Fruit fly (Drosophila melanogaster): Measurements from ENCODE around the gene nkd.

nkd gene

DNA sequence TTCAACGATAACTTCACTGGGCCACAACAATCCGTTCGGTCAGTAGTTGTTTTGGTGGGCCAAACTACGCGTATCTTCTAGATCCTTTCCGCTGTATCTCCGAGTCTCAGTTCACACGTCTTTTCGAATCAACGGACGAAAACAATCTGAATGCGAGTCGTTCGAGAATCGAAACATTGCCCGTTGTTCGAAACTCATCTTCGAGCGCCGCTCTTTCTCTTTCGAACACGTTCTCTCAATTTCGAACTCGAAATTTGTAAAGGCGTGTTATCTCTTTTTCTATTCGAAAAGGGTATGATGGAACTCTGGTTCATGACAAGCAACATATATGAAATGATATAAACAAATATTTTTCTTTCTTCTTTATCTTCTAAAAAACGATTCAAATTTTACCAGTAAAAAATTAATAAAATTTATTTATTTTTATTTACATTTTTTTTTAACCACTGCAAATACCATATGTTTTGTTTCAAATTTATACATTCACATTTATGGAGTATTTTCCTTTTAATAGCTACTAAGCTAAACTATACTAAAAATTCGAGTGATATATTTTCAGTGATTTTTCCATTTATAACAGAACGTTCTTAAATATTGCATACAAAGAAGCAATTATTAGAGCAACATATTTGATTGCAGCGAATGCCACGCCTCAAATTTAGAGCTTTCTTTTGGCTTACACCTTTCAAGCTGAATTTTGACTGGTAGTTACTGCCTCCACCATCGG, at the start of gene nkd (continued):
- TF ChIP-seq Bteb2 (GFP tag; optimal IDR thresholded peaks at IDR 0.05) (peak; percentile 65), MTF-1 (GFP tag; optimal IDR thresholded peaks at IDR 0.05; ENCODE audit: borderline replicate concordance) (no peak), trh (GFP tag; optimal IDR thresholded peaks at IDR 0.05) (peak; percentile 57), gro (GFP tag; optimal IDR thresholded peaks at IDR 0.05) (peak; percentile 86), hth (optimal IDR thresholded peaks at IDR 0.05) (no peak), fd64A (GFP tag; optimal IDR thresholded peaks at IDR 0.05) (peak; percentile 27), Hr78 (GFP tag; optimal IDR thresholded peaks at IDR 0.05) (peak in 1 of 2 experiments; percentile 76), pzg (GFP tag; optimal IDR thresholded peaks at IDR 0.05) (no peak), gem (tag; optimal IDR thresholded peaks at IDR 0.05) (peak; percentile 96), CG30403 (GFP tag; optimal IDR thresholded peaks at IDR 0.05) (peak; percentile 84), fd3F (GFP tag; optimal IDR thresholded peaks at IDR 0.05) (peak; percentile 87), CG1529 (GFP tag; optimal IDR thresholded peaks at IDR 0.05) (peak; percentile 29), Lim3 (GFP tag; IDR thresholded peaks at IDR 0.05) (no peak), pum (GFP tag; optimal IDR thresholded peaks at IDR 0.05) (peak; percentile 42), CG9437 (GFP tag; optimal IDR thresholded peaks at IDR 0.05) (peak; percentile 85), CG6254 (GFP tag; optimal IDR thresholded peaks at IDR 0.05) (peak; percentile 56), salm (tag; optimal IDR thresholded peaks at IDR 0.05) (peak; percentile 76), CG15269 (tag; optimal IDR thresholded peaks at IDR 0.05) (peak; percentile 95), Sin3A (optimal IDR thresholded peaks at IDR 0.05) (no peak), CG7839 (tag; optimal IDR thresholded peaks at IDR 0.05) (peak; percentile 92), bcd (GFP tag; optimal IDR thresholded peaks at IDR 0.05) (peak; percentile 76), gsb-n (tag; optimal IDR thresholded peaks at IDR 0.05) (peak; percentile 92), hbn (GFP tag; IDR thresholded peaks at IDR 0.05; ENCODE audit: partially characterized antibody) (peak; percentile 18; the same call in 1 of the 2 replicates), hb (GFP tag; IDR thresholded peaks at IDR 0.05; ENCODE audit: partially characterized antibody) (no peak), mirr (GFP tag; optimal IDR thresholded peaks at IDR 0.05) (peak; percentile 60), CG10366 (GFP tag; IDR thresholded peaks at IDR 0.05) (peak; percentile 90), CG2120 (GFP tag; optimal IDR thresholded peaks at IDR 0.05) (peak; percentile 90), CG4328 (GFP tag; optimal IDR thresholded peaks at IDR 0.05) (peak; percentile 60), CG43689 (GFP tag; IDR thresholded peaks at IDR 0.05) (peak; percentile 50; the same call in 1 of the 2 replicates), tgo (GFP tag; IDR thresholded peaks at IDR 0.05) (peak; percentile 91), slp2 (GFP tag; optimal IDR thresholded peaks at IDR 0.05) (peak; percentile 42), GATAe (GFP tag; conservative IDR thresholded peaks at IDR 0.05) (peak; percentile 26; the same call in 1 of the 2 replicates), sim (GFP tag; IDR thresholded peaks at IDR 0.05) (0 out of 2 replicates have a peak, but pooled peaks have one; percentile 70), CG17829 (tag; optimal IDR thresholded peaks at IDR 0.05) (peak; percentile 94), sqz (GFP tag; optimal IDR thresholded peaks at IDR 0.05) (peak; percentile 73), CG2712 (tag; optimal IDR thresholded peaks at IDR 0.05) (peak; percentile 96), CG17328 (GFP tag; IDR thresholded peaks at IDR 0.05) (peak; percentile 96), CG5953 (GFP tag; IDR thresholded peaks at IDR 0.05) (peak; percentile 90), CHES-1-like (GFP tag; optimal IDR thresholded peaks at IDR 0.05) (peak; percentile 64), CG10959 (GFP tag; IDR thresholded peaks at IDR 0.05) (peak; percentile 62; the same call in 1 of the 2 replicates), CG4707 (GFP tag; optimal IDR thresholded peaks at IDR 0.05) (peak; percentile 79), CG11560 (tag; IDR thresholded peaks at IDR 0.05) (no peak), tin (GFP tag; optimal IDR thresholded peaks at IDR 0.05) (peak; percentile 83), Dfd (GFP tag; optimal IDR thresholded peaks at IDR 0.05) (no peak), D (optimal IDR thresholded peaks at IDR 0.05) (no peak), D (GFP tag; optimal IDR thresholded peaks at IDR 0.05) (peak; percentile 79), Sry-δ (GFP tag; optimal IDR thresholded peaks at IDR 0.05) (no peak), corto (GFP tag; optimal IDR thresholded peaks at IDR 0.05) (peak; percentile 58), croc (GFP tag; conservative IDR thresholded peaks at IDR 0.05) (peak; percentile 64), CG12104 (GFP tag; optimal IDR thresholded peaks at IDR 0.05) (peak; percentile 38)
